Fruit fly (Drosophila melanogaster) whole organism, pupa: Measurements from ENCODE around the gene CG34148.

Experiments used
- CG10348 ChIP-seq: fragments of 200-800 bp; sonication (Bioruptor generic); IDR thresholded peaks from 2 replicates; pipeline ENCODE4 v1.3.6; 2022; ENCODE audit warnings: missing biosample characterization, missing genetic modification characterization
- CG12605 ChIP-seq: fragments of 200-800 bp; sonication (Bioruptor generic); IDR thresholded peaks from 2 replicates; pipeline ENCODE4 v1.3.6; 2022; ENCODE audit warnings: missing biosample characterization, missing genetic modification characterization
- CG13204 ChIP-seq: fragments of 200-800 bp; sonication (Bioruptor generic); optimal IDR thresholded peaks from 2 replicates; lab custom pipeline; 2018; ENCODE audit warnings: missing biosample characterization, mild to moderate bottlenecking, missing genetic modification characterization, moderate library complexity
- CG14655 ChIP-seq: fragments of 200-800 bp; sonication (Bioruptor generic); optimal IDR thresholded peaks from 3 replicates; lab custom pipeline; 2017; ENCODE audit warnings: mild to moderate bottlenecking, missing biosample characterization, missing genetic modification reagents, missing genetic modification characterization
- CG15710 ChIP-seq: fragments of 200-800 bp; sonication (Bioruptor generic); optimal IDR thresholded peaks from 2 replicates; lab custom pipeline; 2018; ENCODE audit warnings: missing biosample characterization, mild to moderate bottlenecking, missing genetic modification characterization, moderate library complexity
- CG17806 ChIP-seq: fragments of 200-800 bp; sonication (Bioruptor generic); optimal IDR thresholded peaks from 2 replicates; lab custom pipeline; 2018; ENCODE audit warnings: missing biosample characterization, mild to moderate bottlenecking, missing genetic modification characterization, moderate library complexity
- CG32121 ChIP-seq: fragments of 200-800 bp; sonication (Bioruptor generic); IDR thresholded peaks from 2 replicates; pipeline ENCODE4 v1.3.6; 2022; ENCODE audit warnings: missing biosample characterization, missing genetic modification characterization
- CG34367 ChIP-seq: fragments of 200-800 bp; sonication (Bioruptor generic); optimal IDR thresholded peaks from 2 replicates; lab custom pipeline; 2018; ENCODE audit warnings: missing biosample characterization, mild to moderate bottlenecking, missing genetic modification characterization
- CG4496 ChIP-seq: fragments of 200-800 bp; sonication (Bioruptor generic); IDR thresholded peaks from 3 replicates; pipeline ENCODE4 v1.3.6; 2022; ENCODE audit warnings: missing biosample characterization, missing genetic modification characterization
- CG8159 ChIP-seq: fragments of 200-800 bp; sonication (Bioruptor generic); optimal IDR thresholded peaks from 3 replicates; lab custom pipeline; 2018; ENCODE audit warnings: missing biosample characterization, mild to moderate bottlenecking, missing genetic modification characterization, moderate library complexity
- CG8301 ChIP-seq: fragments of 200-800 bp; sonication (Bioruptor generic); optimal IDR thresholded peaks from 2 replicates; lab custom pipeline; 2018; ENCODE audit warnings: missing biosample characterization, mild to moderate bottlenecking, missing genetic modification characterization
- CG9948 ChIP-seq: fragments of 200-800 bp; sonication (Bioruptor generic); optimal IDR thresholded peaks from 2 replicates; lab custom pipeline; 2018; ENCODE audit warnings: missing biosample characterization, mild to moderate bottlenecking, missing genetic modification characterization, moderate library complexity
- D1 ChIP-seq: fragments of 200-800 bp; sonication (Bioruptor generic); optimal IDR thresholded peaks from 2 replicates; lab custom pipeline; 2018; ENCODE audit warnings: missing biosample characterization, mild to moderate bottlenecking, missing genetic modification characterization, moderate library complexity
- EcR ChIP-seq: fragments of 200-800 bp; sonication (Bioruptor generic); optimal IDR thresholded peaks from 3 replicates; lab custom pipeline; 2019; ENCODE audit warnings: missing biosample characterization, missing genetic modification characterization, mild to moderate bottlenecking, moderate library complexity, missing genetic modification reagents
- Ets98B ChIP-seq: fragments of 200-800 bp; sonication (Bioruptor generic); IDR thresholded peaks from 2 replicates; pipeline ENCODE4 v1.3.6; 2022; ENCODE audit warnings: missing biosample characterization, missing genetic modification characterization
- Pif1A ChIP-seq: fragments of 200-800 bp; sonication (Bioruptor generic); optimal IDR thresholded peaks from 3 replicates; lab custom pipeline; 2016; ENCODE audit warnings: missing biosample characterization, missing genetic modification characterization
- Pif1B ChIP-seq: fragments of 200-800 bp; sonication (Bioruptor generic); optimal IDR thresholded peaks from 3 replicates; lab custom pipeline; 2016; ENCODE audit warnings: missing biosample characterization, missing genetic modification characterization
- Snoo ChIP-seq: fragments of 200-800 bp; sonication (Bioruptor generic); optimal IDR thresholded peaks from 3 replicates; lab custom pipeline; 2017; ENCODE audit warnings: missing biosample characterization, mild to moderate bottlenecking, missing genetic modification characterization, inconsistent platforms
- fd96Ca ChIP-seq: fragments of 200-800 bp; sonication (Bioruptor generic); IDR thresholded peaks from 3 replicates; pipeline ENCODE4 v1.3.6; 2022; ENCODE audit warnings: missing biosample characterization, missing genetic modification characterization
- gl ChIP-seq: fragments of 200-800 bp; sonication (Bioruptor generic); optimal IDR thresholded peaks from 2 replicates; lab custom pipeline; 2018; ENCODE audit warnings: missing biosample characterization, mild to moderate bottlenecking, missing genetic modification characterization
- rn ChIP-seq: fragments of 200-800 bp; sonication (Bioruptor generic); IDR thresholded peaks from 2 replicates; pipeline ENCODE4 v1.3.6; 2022; ENCODE audit warnings: missing biosample characterization, missing genetic modification characterization

The CG34148 gene

DNA sequence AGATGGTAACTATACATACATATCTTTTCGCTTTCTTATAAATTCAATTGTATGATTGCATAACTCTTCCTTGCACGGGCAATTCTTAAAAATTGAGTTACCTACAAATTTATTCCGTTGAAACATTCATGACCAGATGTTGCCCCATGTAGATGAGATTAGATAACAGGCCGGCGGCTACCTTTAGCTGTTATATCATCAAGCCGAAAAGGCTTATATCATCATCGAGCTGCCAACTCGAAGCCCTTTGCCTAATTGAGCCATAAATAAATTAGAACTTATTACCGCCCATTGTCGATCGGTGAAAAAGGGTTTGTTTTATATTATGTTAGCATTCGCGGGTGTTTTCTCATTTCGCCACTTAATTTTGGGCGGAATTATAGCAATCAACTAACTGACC, 38.1 kb downstream of the CG34148 start:
- TF ChIP-seq Pif1B (no peak), D1 (tag; lab: Kevin White, UChicago) (no peak), CG34367 (no peak), CG14655 (GFP tag; lab: Kevin White, UChicago) (no peak), Ets98B (GFP tag; lab: Robert Waterston, UW) (no peak)

DNA sequence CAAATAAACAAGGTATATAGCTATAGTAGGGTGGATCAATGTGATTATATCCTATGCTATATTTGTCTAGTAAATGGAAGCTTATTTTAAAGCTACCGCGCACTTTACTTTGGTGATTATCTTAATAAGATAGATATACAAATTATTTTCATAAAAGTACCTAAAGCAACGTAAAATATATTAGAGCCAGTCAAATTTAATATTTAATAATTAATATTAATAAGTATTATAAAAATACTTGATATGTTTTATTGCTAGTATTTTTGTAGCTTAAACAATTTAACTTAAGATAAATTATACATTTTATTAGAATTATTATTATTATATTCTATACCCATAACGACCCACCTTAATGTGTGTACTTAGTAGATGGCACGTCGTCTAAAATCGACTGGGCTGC, 38.9 kb downstream of the CG34148 start:
- TF ChIP-seq CG12605 (GFP tag; lab: Robert Waterston, UW): no peak
- peak; percentile 19 for TF ChIP-seq Pif1B
- no peak for TF ChIP-seq CG10348 (GFP tag; lab: Robert Waterston, UW)
- TF ChIP-seq Ets98B (GFP tag; lab: Robert Waterston, UW): no peak
- TF ChIP-seq CG4496: no peak
- peak; percentile 85 for TF ChIP-seq CG17806 (tag; lab: Kevin White, UChicago)
- TF ChIP-seq D1 (tag; lab: Kevin White, UChicago): peak; percentile 90
- TF ChIP-seq gl: no peak
- TF ChIP-seq CG32121 (GFP tag; lab: Robert Waterston, UW): no peak
- peak; percentile 55 for TF ChIP-seq Snoo (tag; lab: Kevin White, UChicago)
- TF ChIP-seq EcR (GFP tag; lab: Kevin White, UChicago): no peak
- peak; percentile 90 for TF ChIP-seq CG8159 (tag; lab: Kevin White, UChicago)
- no peak for TF ChIP-seq fd96Ca
- TF ChIP-seq CG13204 (GFP tag; lab: Kevin White, UChicago): no peak
- peak; percentile 82 for TF ChIP-seq CG34367
- TF ChIP-seq Pif1A (GFP tag; lab: Kevin White, UChicago): peak; percentile 19
- peak; percentile 90 for TF ChIP-seq CG9948 (tag; lab: Kevin White, UChicago)
- TF ChIP-seq CG15710 (tag; lab: Kevin White, UChicago): peak; percentile 89
- TF ChIP-seq rn (GFP tag; lab: Robert Waterston, UW): no peak
- peak; percentile 76 for TF ChIP-seq CG8301 (tag; lab: Kevin White, UChicago)
- peak; percentile 87 for TF ChIP-seq CG14655 (GFP tag; lab: Kevin White, UChicago)

DNA sequence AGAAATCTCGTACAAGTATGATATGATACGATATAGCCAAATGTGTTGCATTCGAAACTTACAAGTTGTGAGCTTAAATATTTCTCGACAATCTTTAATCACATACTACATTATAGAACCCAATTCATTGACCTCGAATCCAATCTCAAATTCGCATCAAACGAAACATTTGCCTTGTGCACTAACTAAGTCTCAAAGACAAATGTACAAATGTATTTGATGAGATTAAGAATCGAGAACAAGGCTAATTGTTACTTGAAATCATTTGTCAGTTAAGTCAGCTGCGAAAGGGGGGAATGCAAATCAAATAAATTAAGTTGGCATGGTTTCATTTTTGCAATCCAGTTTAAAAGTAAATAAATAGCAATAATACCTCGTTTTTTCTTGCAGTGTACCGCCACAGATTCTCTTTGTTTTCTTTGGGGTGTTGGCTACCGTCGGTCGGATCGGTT, 40.0 kb downstream of the CG34148 start:
- TF ChIP-seq CG15710 (tag; lab: Kevin White, UChicago) (peak; percentile 92), CG34367 (peak; percentile 91), CG12605 (GFP tag; lab: Robert Waterston, UW) (0 out of 2 replicates have a peak, but pooled peaks have one; percentile 11), Ets98B (GFP tag; lab: Robert Waterston, UW) (peak; percentile 71), rn (GFP tag; lab: Robert Waterston, UW) (peak; percentile 44), gl (peak; percentile 4), fd96Ca (peak; percentile 77; the same call in 2 of the 3 replicates), Snoo (tag; lab: Kevin White, UChicago) (peak; percentile 89), CG14655 (GFP tag; lab: Kevin White, UChicago) (peak; percentile 90), D1 (tag; lab: Kevin White, UChicago) (peak; percentile 45), Pif1B (peak; percentile 73), CG32121 (GFP tag; lab: Robert Waterston, UW) (peak; percentile 58), CG4496 (peak; percentile 44; the same call in 1 of the 3 replicates), Pif1A (GFP tag; lab: Kevin White, UChicago) (peak; percentile 89), EcR (GFP tag; lab: Kevin White, UChicago) (no peak), CG13204 (GFP tag; lab: Kevin White, UChicago) (peak; percentile 71), CG17806 (tag; lab: Kevin White, UChicago) (peak; percentile 73), CG8159 (tag; lab: Kevin White, UChicago) (peak; percentile 85), CG8301 (tag; lab: Kevin White, UChicago) (peak; percentile 80), CG10348 (GFP tag; lab: Robert Waterston, UW) (peak; percentile 19; the same call in 1 of the 2 replicates), CG9948 (tag; lab: Kevin White, UChicago) (peak; percentile 91)

DNA sequence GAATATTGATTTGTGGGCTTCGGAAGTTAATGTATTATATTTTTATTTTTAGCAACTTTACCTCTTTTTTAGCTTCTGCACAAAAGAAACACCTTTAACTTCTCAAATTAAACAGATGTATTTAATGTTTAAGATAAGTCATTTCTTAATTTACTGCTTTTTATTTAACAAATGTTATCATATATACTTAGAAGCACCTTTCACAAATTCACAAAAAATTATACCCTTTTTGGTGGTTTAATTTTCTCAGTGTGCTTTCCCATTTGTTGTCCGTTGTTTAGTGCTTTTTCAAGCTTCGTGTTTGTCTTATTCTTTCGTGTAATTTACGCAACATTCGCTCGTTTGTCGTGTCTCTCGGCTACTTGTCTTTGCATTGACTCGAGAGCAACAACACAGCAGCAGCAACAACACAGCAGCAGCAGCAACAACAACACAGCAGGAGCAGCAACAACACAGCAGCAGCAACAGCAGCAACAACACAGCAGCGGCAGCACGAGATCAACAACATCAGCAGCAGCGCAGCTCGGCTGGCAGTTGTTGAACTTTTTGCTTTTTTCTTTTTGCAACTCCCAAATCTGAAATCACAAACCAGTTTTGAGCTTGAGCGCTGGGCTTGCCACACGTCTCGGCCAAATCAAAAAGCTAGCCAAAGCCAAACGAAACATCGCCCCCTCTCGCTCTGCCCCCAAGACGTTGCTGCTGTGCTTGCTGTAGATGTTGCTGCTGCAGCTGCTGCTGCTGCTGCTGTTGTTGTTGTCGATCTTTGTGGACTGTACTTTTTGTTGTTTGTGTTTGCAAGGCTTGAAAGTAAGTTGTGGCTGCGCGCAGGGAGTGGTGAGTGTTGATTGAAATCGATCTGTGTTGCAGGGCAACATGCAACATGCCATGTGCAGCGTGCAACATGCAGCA, 41.2 kb downstream of the CG34148 start:
- TF ChIP-seq Pif1B (peak; percentile 66), Pif1A (GFP tag; lab: Kevin White, UChicago) (no peak), fd96Ca (no peak; the same call in 1 of the 3 replicates), rn (GFP tag; lab: Robert Waterston, UW) (0 out of 2 replicates have a peak, but pooled peaks have one; percentile 36), CG9948 (tag; lab: Kevin White, UChicago) (peak; percentile 28), CG13204 (GFP tag; lab: Kevin White, UChicago) (peak; percentile 83), CG14655 (GFP tag; lab: Kevin White, UChicago) (peak; percentile 88), gl (peak; percentile 20), CG17806 (tag; lab: Kevin White, UChicago) (peak; percentile 86), Ets98B (GFP tag; lab: Robert Waterston, UW) (peak; percentile 82), D1 (tag; lab: Kevin White, UChicago) (peak; percentile 76), Snoo (tag; lab: Kevin White, UChicago) (no peak), CG34367 (no peak), CG4496 (peak; percentile 84), EcR (GFP tag; lab: Kevin White, UChicago) (peak; percentile 98), CG12605 (GFP tag; lab: Robert Waterston, UW) (peak; percentile 30; the same call in 1 of the 2 replicates), CG32121 (GFP tag; lab: Robert Waterston, UW) (peak; percentile 46; the same call in 1 of the 2 replicates), CG10348 (GFP tag; lab: Robert Waterston, UW) (no peak), CG15710 (tag; lab: Kevin White, UChicago) (no peak), CG8159 (tag; lab: Kevin White, UChicago) (peak; percentile 85), CG8301 (tag; lab: Kevin White, UChicago) (peak; percentile 89)
